Worm (Caenorhabditis elegans) whole organism, L4 larva: ENCODE measurements around the gene Y47D3B.4.

ENCODE experiments used
- F10B5.3 ChIP-seq: sonication (generic microtip); optimal IDR thresholded peaks from 2 replicates; lab custom pipeline; 2016; ENCODE audit warnings: mild to moderate bottlenecking, missing genetic modification characterization, missing compliant biosample characterization
- F49E8.2 ChIP-seq: sonication (generic microtip); optimal IDR thresholded peaks from 2 replicates; lab custom pipeline; 2016; ENCODE audit warnings: missing compliant biosample characterization, mild to moderate bottlenecking, missing genetic modification characterization, borderline replicate concordance
- T20F7.1 ChIP-seq: fragments of 200-800 bp; sonication (Bioruptor generic); optimal IDR thresholded peaks from 2 replicates; lab custom pipeline; 2018; ENCODE audit warnings: mild to moderate bottlenecking, missing genetic modification characterization, missing compliant biosample characterization
- Y105C5A.15 ChIP-seq: fragments of 200-800 bp; sonication (Bioruptor generic); IDR thresholded peaks from 2 replicates; pipeline ENCODE4 v1.3.6; 2022; ENCODE audit warnings: missing genetic modification characterization, missing compliant biosample characterization
- Y5F2A.4 ChIP-seq: fragments of 200-800 bp; sonication (Bioruptor generic); optimal IDR thresholded peaks from 2 replicates; lab custom pipeline; 2018; ENCODE audit warnings: mild to moderate bottlenecking, missing genetic modification characterization, missing compliant biosample characterization
- attf-4 ChIP-seq: sonication (generic microtip); optimal IDR thresholded peaks from 3 replicates; lab custom pipeline; 2017; ENCODE audit warnings: missing biosample characterization, missing genetic modification characterization
- ceh-28 ChIP-seq: fragments of 150-350 bp; optimal IDR thresholded peaks from 2 replicates; lab custom pipeline; 2014; ENCODE audit warnings: missing biosample characterization, missing genetic modification reagents, missing genetic modification characterization
- ceh-44 ChIP-seq: fragments of 200-800 bp; sonication (Bioruptor generic); IDR thresholded peaks from 2 replicates; pipeline ENCODE4 v1.3.6; 2022; ENCODE audit warnings: missing genetic modification reagents, missing genetic modification characterization, missing compliant biosample characterization
- ceh-62 ChIP-seq: sonication (generic microtip); optimal IDR thresholded peaks from 2 replicates; lab custom pipeline; 2017; ENCODE audit warnings: missing biosample characterization, missing genetic modification characterization
- ceh-82 ChIP-seq: sonication (generic microtip); optimal IDR thresholded peaks from 2 replicates; lab custom pipeline; 2017; ENCODE audit warnings: missing biosample characterization, missing genetic modification characterization
- ces-1 ChIP-seq: fragments of 150-350 bp; sonication (generic microtip); optimal IDR thresholded peaks from 4 replicates; lab custom pipeline; 2014; ENCODE audit warnings: missing biosample characterization, missing genetic modification reagents, missing genetic modification characterization
- ctbp-1 ChIP-seq: fragments of 200-800 bp; sonication (Bioruptor generic); IDR thresholded peaks from 2 replicates; pipeline ENCODE4 v1.3.6; 2022; ENCODE audit warnings: missing genetic modification reagents, missing genetic modification characterization, missing compliant biosample characterization
- dve-1 ChIP-seq: sonication (generic microtip); optimal IDR thresholded peaks from 2 replicates; lab custom pipeline; 2017; ENCODE audit warnings: antibody characterized with exemption, mild to moderate bottlenecking, missing genetic modification characterization, missing compliant biosample characterization; ENCODE audit not compliant: insufficient read depth
- egl-27 ChIP-seq: sonication (generic microtip); optimal IDR thresholded peaks from 3 replicates; lab custom pipeline; 2017; ENCODE audit warnings: missing biosample characterization, missing genetic modification reagents, missing genetic modification characterization
- egl-43 ChIP-seq: fragments of 200-800 bp; sonication (Bioruptor generic); IDR thresholded peaks from 2 replicates; pipeline ENCODE4 v1.3.6; 2022; ENCODE audit warnings: missing genetic modification reagents, missing genetic modification characterization, missing compliant biosample characterization
- hif-1 ChIP-seq, 2 experiments: sonication (generic microtip); optimal IDR thresholded peaks; 2 replicates each; lab custom pipeline; 2016 to 2017; ENCODE audit warnings: missing compliant biosample characterization in 2 of 2, missing genetic modification characterization in 2 of 2, missing genetic modification reagents in 2 of 2, missing genotype in 2 of 2, mild to moderate bottlenecking in 1 of 2
- hlh-11 ChIP-seq: fragments of 200-800 bp; sonication (Bioruptor generic); optimal IDR thresholded peaks from 2 replicates; lab custom pipeline; 2018; ENCODE audit warnings: mild to moderate bottlenecking, missing genetic modification characterization, missing compliant biosample characterization
- hlh-30 ChIP-seq: sonication (generic microtip); optimal IDR thresholded peaks from 2 replicates; lab custom pipeline; 2017; ENCODE audit warnings: antibody characterized with exemption, mild to moderate bottlenecking, missing genetic modification characterization, missing compliant biosample characterization; ENCODE audit not compliant: insufficient read depth
- jun-1 ChIP-seq: fragments of 150-350 bp; optimal IDR thresholded peaks from 2 replicates; lab custom pipeline; 2014; ENCODE audit warnings: missing biosample characterization, missing genetic modification reagents, missing genetic modification characterization
- lin-1 ChIP-seq: fragments of 200-800 bp; sonication (Bioruptor generic); IDR thresholded peaks from 2 replicates; pipeline ENCODE4 v1.3.6; 2022; ENCODE audit warnings: missing genetic modification reagents, missing genetic modification characterization, missing compliant biosample characterization
- lin-13 ChIP-seq: fragments of 150-350 bp; optimal IDR thresholded peaks from 2 replicates; lab custom pipeline; 2014; ENCODE audit warnings: missing biosample characterization, missing genetic modification reagents, missing genetic modification characterization
- lin-29 ChIP-seq: fragments of 200-800 bp; sonication (Bioruptor generic); IDR thresholded peaks from 2 replicates; pipeline ENCODE4 v1.3.6; 2022; ENCODE audit warnings: missing genetic modification reagents, missing genetic modification characterization, missing compliant biosample characterization
- madf-9 ChIP-seq: fragments of 200-800 bp; sonication (Bioruptor generic); conservative IDR thresholded peaks from 2 replicates; pipeline ENCODE4 v1.3.6; 2022; ENCODE audit warnings: missing genetic modification reagents, missing genetic modification characterization, missing compliant biosample characterization
- mes-2 ChIP-seq: sonication (generic microtip); optimal IDR thresholded peaks from 2 replicates; lab custom pipeline; 2016; ENCODE audit warnings: missing genotype, mild to moderate bottlenecking, missing genetic modification characterization, missing compliant biosample characterization; ENCODE audit not compliant: poor library complexity, severe bottlenecking
- mxl-3 ChIP-seq: fragments of 200-800 bp; sonication (Bioruptor generic); optimal IDR thresholded peaks from 2 replicates; lab custom pipeline; 2018; ENCODE audit warnings: mild to moderate bottlenecking, missing genetic modification characterization, missing compliant biosample characterization
- nhr-28 ChIP-seq: fragments of 150-350 bp; optimal IDR thresholded peaks from 2 replicates; lab custom pipeline; 2014; ENCODE audit warnings: missing biosample characterization, missing genetic modification characterization
- nhr-41 ChIP-seq: fragments of 200-800 bp; sonication (Bioruptor generic); IDR thresholded peaks from 2 replicates; pipeline ENCODE4 v1.3.6; 2022; ENCODE audit warnings: missing genetic modification reagents, missing genetic modification characterization, missing compliant biosample characterization
- nhr-77 ChIP-seq: fragments of 150-350 bp; optimal IDR thresholded peaks from 2 replicates; lab custom pipeline; 2014; ENCODE audit warnings: missing biosample characterization, missing genetic modification characterization
- rbr-2 ChIP-seq: sonication (generic microtip); optimal IDR thresholded peaks from 2 replicates; lab custom pipeline; 2016; ENCODE audit warnings: missing genotype, missing genetic modification characterization, missing compliant biosample characterization
- sdz-12 ChIP-seq: fragments of 200-800 bp; sonication (Bioruptor generic); optimal IDR thresholded peaks from 2 replicates; lab custom pipeline; 2018; ENCODE audit warnings: mild to moderate bottlenecking, missing genetic modification characterization, missing compliant biosample characterization
- skn-1 ChIP-seq: fragments of 150-350 bp; optimal IDR thresholded peaks from 2 replicates; lab custom pipeline; 2014; ENCODE audit warnings: missing biosample characterization, missing genetic modification characterization
- spr-1 ChIP-seq: sonication (generic microtip); optimal IDR thresholded peaks from 2 replicates; lab custom pipeline; 2016; ENCODE audit warnings: mild to moderate bottlenecking, missing genetic modification characterization, missing compliant biosample characterization
- tag-97 ChIP-seq: fragments of 200-800 bp; sonication (Bioruptor generic); IDR thresholded peaks from 2 replicates; pipeline ENCODE4 v1.3.6; 2022; ENCODE audit warnings: missing genetic modification characterization, missing compliant biosample characterization
- vab-7 ChIP-seq: fragments of 200-800 bp; sonication (Bioruptor generic); IDR thresholded peaks from 2 replicates; pipeline ENCODE4 v1.3.6; 2022; ENCODE audit warnings: missing genetic modification reagents, missing genetic modification characterization, missing compliant biosample characterization
- zag-1 ChIP-seq: fragments of 150-350 bp; optimal IDR thresholded peaks from 2 replicates; lab custom pipeline; 2014; ENCODE audit warnings: missing biosample characterization, missing genetic modification characterization
- zfp-2 ChIP-seq: sonication (generic microtip); optimal IDR thresholded peaks from 2 replicates; lab custom pipeline; 2016; ENCODE audit warnings: mild to moderate bottlenecking, missing genetic modification characterization, missing compliant biosample characterization
- ztf-11 ChIP-seq: fragments of 150-350 bp; optimal IDR thresholded peaks from 2 replicates; lab custom pipeline; 2014; ENCODE audit warnings: missing biosample characterization, missing genetic modification characterization

Y47D3B.4 gene

DNA sequence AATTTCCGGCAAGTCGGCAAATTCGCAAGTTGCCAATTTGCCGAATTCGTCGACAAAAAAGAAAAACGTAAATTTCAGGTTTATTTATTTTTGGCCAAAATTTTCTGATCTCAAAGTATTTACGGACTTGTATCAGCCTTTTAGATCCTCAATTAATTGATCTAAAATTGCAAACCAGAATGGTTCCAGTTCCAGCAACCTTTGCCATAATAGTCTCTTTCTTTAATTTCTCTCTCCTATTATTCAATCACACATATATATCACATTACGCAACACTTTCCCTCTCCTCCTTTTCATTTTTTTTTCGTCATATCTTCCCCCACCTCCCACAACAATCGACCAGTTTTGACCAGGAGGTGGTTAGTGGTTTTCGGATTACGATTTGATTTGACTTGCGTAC, 7.7 kb upstream of the Y47D3B.4 start, which contains the start of gene Y47D3B.3:
Gene Y47D3B.3, plus strand, starts transcription at position 301 of the 400 bp plus-strand sequence.
- TF ChIP-seq rbr-2 (tag; lab: Kevin White, UChicago) (no peak), vab-7 (no peak), lin-29 (GFP tag; lab: Robert Waterston, UW) (no peak), mes-2 (tag; lab: Kevin White, UChicago) (no peak), lin-1 (no peak), skn-1 (tag; lab: Kevin White, UChicago) (no peak), dve-1 (tag; lab: Kevin White, UChicago) (no peak), sdz-12 (GFP tag; lab: Kevin White, UChicago) (no peak), hlh-11 (tag; lab: Kevin White, UChicago) (no peak), jun-1 (tag; lab: Kevin White, UChicago) (no peak), Y105C5A.15 (no peak), zag-1 (tag; lab: Kevin White, UChicago) (no peak), egl-27 (no peak), nhr-28 (tag; lab: Kevin White, UChicago) (no peak), tag-97 (no peak), nhr-41 (GFP tag; lab: Robert Waterston, UW) (no peak), spr-1 (tag; lab: Kevin White, UChicago) (no peak)
- TF ChIP-seq, all 104 proteins: peak for 0

DNA sequence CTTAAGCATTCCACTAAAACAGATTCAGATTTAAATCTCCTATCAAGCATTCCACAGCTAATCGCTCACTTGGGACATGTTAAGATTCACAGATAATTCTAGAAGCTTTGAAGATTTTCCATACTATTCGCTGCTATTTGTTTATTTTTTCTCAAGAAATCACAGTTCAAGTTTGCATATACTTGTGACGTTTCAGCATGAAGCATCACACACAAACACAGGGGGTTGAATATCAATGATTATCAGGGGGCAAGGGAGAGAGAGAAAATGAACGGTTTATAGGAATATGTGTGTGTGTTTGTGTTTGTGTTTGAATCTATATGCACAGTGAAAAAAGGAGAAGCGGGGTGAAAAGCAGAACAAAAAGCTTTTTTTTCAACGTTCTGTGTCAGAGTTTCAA, 2.4 kb upstream of the Y47D3B.4 start, which contains the start of gene Y47D3B.12:
Gene Y47D3B.12, plus strand, starts transcription at position 301 of the 400 bp plus-strand sequence.
- TF ChIP-seq nhr-77 (tag; lab: Kevin White, UChicago) (no peak), jun-1 (tag; lab: Kevin White, UChicago) (no peak), hlh-30 (tag; lab: Kevin White, UChicago) (no peak), ceh-28 (tag; lab: Kevin White, UChicago) (no peak), zfp-2 (tag; lab: Kevin White, UChicago) (no peak), ceh-44 (no peak), T20F7.1 (GFP tag; lab: Kevin White, UChicago) (no peak), F49E8.2 (tag; lab: Kevin White, UChicago) (no peak), lin-13 (GFP tag; lab: Kevin White, UChicago) (no peak), ztf-11 (no peak), lin-1 (no peak), egl-43 (no peak), egl-27 (no peak), ces-1 (GFP tag; lab: Kevin White, UChicago) (no peak), attf-4 (tag; lab: Kevin White, UChicago) (no peak), mxl-3 (no peak), hif-1 (tag; optimal IDR thresholded peaks at IDR 0.05; lab: Kevin White, UChicago) (no peak), ceh-82 (tag; lab: Kevin White, UChicago) (no peak), Y5F2A.4 (GFP tag; lab: Kevin White, UChicago) (no peak), madf-9 (GFP tag; lab: Robert Waterston, UW) (no peak)

DNA sequence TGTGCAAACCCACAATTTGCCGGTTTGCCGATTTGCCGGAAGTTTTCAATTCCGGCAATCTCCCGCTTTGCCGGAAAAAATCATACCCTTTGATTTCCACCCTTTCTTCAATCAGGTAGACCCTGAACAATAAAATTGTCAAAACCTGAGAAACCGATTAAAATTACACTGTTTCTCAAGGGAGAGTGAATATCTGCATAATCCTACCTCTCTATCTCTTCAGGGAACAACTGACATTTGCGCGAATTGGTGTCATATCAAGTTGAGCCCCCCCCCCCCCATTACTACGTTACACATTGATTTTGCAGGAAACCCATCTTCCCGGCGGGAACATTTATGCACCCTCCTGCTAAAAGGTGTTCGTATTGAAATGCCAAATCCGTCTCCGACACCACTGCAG, 5.2 kb downstream of the Y47D3B.4 start, which contains the start of gene twk-31:
Gene twk-31, plus strand, starts transcription at position 301 of the 400 bp plus-strand sequence.
- TF ChIP-seq nhr-28 (tag; lab: Kevin White, UChicago) (no peak), ctbp-1 (GFP tag; lab: Robert Waterston, UW) (no peak), ceh-62 (tag; lab: Kevin White, UChicago) (no peak), F10B5.3 (tag; lab: Kevin White, UChicago) (no peak), ceh-82 (tag; lab: Kevin White, UChicago) (no peak), egl-43 (no peak)
